Worm (Caenorhabditis elegans) whole organism, L1 larva: Measurements from ENCODE around the gene srz-47.

Experiments
- skn-1 ChIP-seq: fragments of 150-350 bp; optimal IDR thresholded peaks from 2 replicates; lab custom pipeline; 2014; ENCODE audit warnings: missing biosample characterization, missing genetic modification characterization
- tbx-2 ChIP-seq: sonication (generic microtip); optimal IDR thresholded peaks from 2 replicates; lab custom pipeline; 2016; ENCODE audit warnings: missing genetic modification characterization, missing compliant biosample characterization

- TF ChIP-seq skn-1 (tag; lab: Kevin White, UChicago), result no peak
- TF ChIP-seq tbx-2 (tag; lab: Kevin White, UChicago), result no peak
Observed at ce11 chrV:17208045-17208444, 15.9 kb upstream of the srz-47 start, which contains the start of gene Y68A4A.13.
